Worm (Caenorhabditis elegans) whole organism, mixed stage, embryonic: Measurements from ENCODE around the gene Y57G11B.8.

Experiments
- M03D4.4 ChIP-seq: sonication (generic microtip); optimal IDR thresholded peaks from 2 replicates; lab custom pipeline; 2017; ENCODE audit warnings: mild to moderate bottlenecking, missing genetic modification characterization, missing compliant biosample characterization
- bed-3 ChIP-seq: fragments of 200-800 bp; sonication (Bioruptor generic); optimal IDR thresholded peaks from 3 replicates; lab custom pipeline; 2018; ENCODE audit warnings: mild to moderate bottlenecking, missing genetic modification characterization, moderate library complexity, missing compliant biosample characterization
- blmp-1 ChIP-seq: fragments of 150-350 bp; optimal IDR thresholded peaks from 2 replicates; lab custom pipeline; 2014; ENCODE audit warnings: missing biosample characterization, missing genetic modification characterization
- ceh-39 ChIP-seq: fragments of 150-350 bp; optimal IDR thresholded peaks from 2 replicates; lab custom pipeline; 2014; ENCODE audit warnings: missing biosample characterization, missing genetic modification characterization
- ceh-43 ChIP-seq: fragments of 200-800 bp; sonication (Bioruptor generic); optimal IDR thresholded peaks from 2 replicates; lab custom pipeline; 2018; ENCODE audit warnings: mild to moderate bottlenecking, missing genetic modification characterization, moderate library complexity, missing compliant biosample characterization
- ces-1 ChIP-seq: fragments of 150-350 bp; optimal IDR thresholded peaks from 2 replicates; lab custom pipeline; 2014; ENCODE audit warnings: missing biosample characterization, missing genetic modification reagents, missing genetic modification characterization
- cnd-1 ChIP-seq: fragments of 200-800 bp; sonication (Bioruptor generic); optimal IDR thresholded peaks from 2 replicates; lab custom pipeline; 2018; ENCODE audit warnings: mild to moderate bottlenecking, missing genetic modification characterization, missing compliant biosample characterization
- drap-1 ChIP-seq: fragments of 200-800 bp; sonication (Bioruptor generic); optimal IDR thresholded peaks from 3 replicates; lab custom pipeline; 2018; ENCODE audit warnings: mild to moderate bottlenecking, missing genetic modification characterization, missing compliant biosample characterization
- elt-1 ChIP-seq: sonication (generic microtip); optimal IDR thresholded peaks from 2 replicates; lab custom pipeline; 2017; ENCODE audit warnings: missing genetic modification characterization, mild to moderate bottlenecking, missing compliant biosample characterization, antibody characterized with exemption, moderate library complexity, borderline replicate concordance; ENCODE audit not compliant: insufficient read depth
- elt-3 ChIP-seq: fragments of 150-350 bp; optimal IDR thresholded peaks from 2 replicates; lab custom pipeline; 2014; ENCODE audit warnings: missing biosample characterization, missing genetic modification characterization
- ham-2 ChIP-seq: fragments of 200-800 bp; sonication (Bioruptor generic); optimal IDR thresholded peaks from 2 replicates; lab custom pipeline; 2018; ENCODE audit warnings: mild to moderate bottlenecking, missing genetic modification characterization, missing compliant biosample characterization
- hlh-1 ChIP-seq: fragments of 150-350 bp; optimal IDR thresholded peaks from 2 replicates; lab custom pipeline; 2014; ENCODE audit warnings: missing biosample characterization, missing genetic modification reagents, missing genetic modification characterization
- lin-13 ChIP-seq: fragments of 150-350 bp; optimal IDR thresholded peaks from 2 replicates; lab custom pipeline; 2014; ENCODE audit warnings: missing biosample characterization, missing genetic modification characterization
- lin-32 ChIP-seq: fragments of 200-800 bp; sonication (Bioruptor generic); optimal IDR thresholded peaks from 2 replicates; lab custom pipeline; 2018; ENCODE audit warnings: mild to moderate bottlenecking, missing genetic modification characterization, missing compliant biosample characterization
- lsy-2 ChIP-seq: fragments of 150-350 bp; optimal IDR thresholded peaks from 2 replicates; lab custom pipeline; 2014; ENCODE audit warnings: missing biosample characterization, missing genetic modification characterization
- mab-5 ChIP-seq: fragments of 150-350 bp; optimal IDR thresholded peaks from 2 replicates; lab custom pipeline; 2014; ENCODE audit warnings: missing biosample characterization, missing genetic modification characterization
- mep-1 ChIP-seq: fragments of 150-350 bp; optimal IDR thresholded peaks from 2 replicates; lab custom pipeline; 2017; ENCODE audit warnings: missing biosample characterization, missing genetic modification reagents, missing genetic modification characterization, inconsistent platforms
- mls-2 ChIP-seq: sonication (generic microtip); optimal IDR thresholded peaks from 2 replicates; lab custom pipeline; 2016; ENCODE audit warnings: mild to moderate bottlenecking, missing genetic modification characterization, moderate library complexity, missing compliant biosample characterization
- nhr-2 ChIP-seq: fragments of 150-350 bp; optimal IDR thresholded peaks from 2 replicates; lab custom pipeline; 2014; ENCODE audit warnings: missing biosample characterization, missing genetic modification characterization
- nhr-237 ChIP-seq: fragments of 150-350 bp; optimal IDR thresholded peaks from 2 replicates; lab custom pipeline; 2014; ENCODE audit warnings: missing biosample characterization, missing genetic modification characterization
- nhr-28 ChIP-seq: fragments of 150-350 bp; optimal IDR thresholded peaks from 2 replicates; lab custom pipeline; 2014; ENCODE audit warnings: missing biosample characterization, missing genetic modification characterization
- nhr-76 ChIP-seq: sonication (generic microtip); optimal IDR thresholded peaks from 2 replicates; lab custom pipeline; 2017; ENCODE audit warnings: missing biosample characterization, missing genetic modification characterization
- pha-4 ChIP-seq: fragments of 150-350 bp; optimal IDR thresholded peaks from 2 replicates; lab custom pipeline; 2018; ENCODE audit warnings: missing biosample characterization, missing genetic modification reagents, missing genetic modification characterization
- sem-2 ChIP-seq: fragments of 200-800 bp; sonication (Bioruptor generic); optimal IDR thresholded peaks from 2 replicates; lab custom pipeline; 2018; ENCODE audit warnings: mild to moderate bottlenecking, missing genetic modification characterization, missing compliant biosample characterization
- sptf-1 ChIP-seq: sonication (generic microtip); optimal IDR thresholded peaks from 2 replicates; lab custom pipeline; 2017; ENCODE audit warnings: mild to moderate bottlenecking, missing genetic modification characterization, moderate library complexity, missing compliant biosample characterization
- tbx-8 ChIP-seq: fragments of 200-800 bp; sonication (Bioruptor generic); optimal IDR thresholded peaks from 2 replicates; lab custom pipeline; 2018; ENCODE audit warnings: mild to moderate bottlenecking, missing genetic modification characterization, moderate library complexity, missing compliant biosample characterization
- unc-120 ChIP-seq: sonication (generic microtip); optimal IDR thresholded peaks from 2 replicates; lab custom pipeline; 2017; ENCODE audit warnings: missing genetic modification characterization, missing compliant biosample characterization; ENCODE audit not compliant: poor library complexity, severe bottlenecking
- unc-39 ChIP-seq: fragments of 150-350 bp; optimal IDR thresholded peaks from 2 replicates; lab custom pipeline; 2014; ENCODE audit warnings: missing biosample characterization, missing genetic modification characterization
- unc-62 ChIP-seq: fragments of 150-350 bp; optimal IDR thresholded peaks from 2 replicates; lab custom pipeline; 2014; ENCODE audit warnings: missing biosample characterization, missing genetic modification reagents, missing genetic modification characterization
- zip-8 ChIP-seq: fragments of 150-350 bp; optimal IDR thresholded peaks from 2 replicates; lab custom pipeline; 2014; ENCODE audit warnings: missing biosample characterization, missing genetic modification characterization
- ztf-11 ChIP-seq: fragments of 150-350 bp; optimal IDR thresholded peaks from 2 replicates; lab custom pipeline; 2014; ENCODE audit warnings: missing biosample characterization, missing genetic modification characterization

Y57G11B.8 gene

DNA sequence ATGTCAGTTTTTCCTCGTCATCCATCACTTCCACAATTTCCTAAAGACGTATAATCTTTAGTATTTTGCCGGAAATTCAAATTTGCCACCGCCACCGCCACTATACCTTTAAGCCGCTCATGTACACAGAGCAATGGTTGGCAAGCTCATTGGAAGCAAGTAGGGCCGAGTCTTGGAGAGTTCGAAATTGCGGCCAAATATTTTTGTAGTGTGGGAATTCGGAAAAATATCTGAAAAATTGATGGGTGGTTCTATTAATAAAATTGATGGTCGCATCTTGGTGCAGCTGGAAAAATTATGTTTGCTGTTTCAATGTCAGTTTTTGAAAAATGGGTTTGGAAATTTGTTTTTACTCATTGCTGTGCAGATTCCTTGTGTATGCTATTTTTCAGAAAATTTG, 6.9 kb downstream of the Y57G11B.8 start:
- TF ChIP-seq unc-62 (GFP tag; lab: Kevin White, UChicago), result no peak
- no peak for TF ChIP-seq cnd-1 (tag; lab: Kevin White, UChicago)
- no peak for TF ChIP-seq lin-13 (tag; lab: Kevin White, UChicago)
- no peak for TF ChIP-seq unc-120 (tag; lab: Kevin White, UChicago)
- TF ChIP-seq nhr-237 (tag; lab: Kevin White, UChicago), result no peak
- TF ChIP-seq ces-1 (GFP tag; lab: Kevin White, UChicago), result no peak
- TF ChIP-seq M03D4.4, result no peak
- TF ChIP-seq ceh-43 (GFP tag; lab: Kevin White, UChicago), result no peak
- no peak for TF ChIP-seq nhr-76 (tag; lab: Kevin White, UChicago)
- no peak for TF ChIP-seq tbx-8 (GFP tag; lab: Kevin White, UChicago)
- TF ChIP-seq zip-8, result no peak
- no peak for TF ChIP-seq unc-39 (tag; lab: Kevin White, UChicago)
- TF ChIP-seq sptf-1 (tag; lab: Kevin White, UChicago), result no peak
- no peak for TF ChIP-seq blmp-1 (tag; lab: Kevin White, UChicago)
- no peak for TF ChIP-seq elt-3 (tag; lab: Kevin White, UChicago)
- no peak for TF ChIP-seq drap-1 (GFP tag; lab: Kevin White, UChicago)
- no peak for TF ChIP-seq bed-3

DNA sequence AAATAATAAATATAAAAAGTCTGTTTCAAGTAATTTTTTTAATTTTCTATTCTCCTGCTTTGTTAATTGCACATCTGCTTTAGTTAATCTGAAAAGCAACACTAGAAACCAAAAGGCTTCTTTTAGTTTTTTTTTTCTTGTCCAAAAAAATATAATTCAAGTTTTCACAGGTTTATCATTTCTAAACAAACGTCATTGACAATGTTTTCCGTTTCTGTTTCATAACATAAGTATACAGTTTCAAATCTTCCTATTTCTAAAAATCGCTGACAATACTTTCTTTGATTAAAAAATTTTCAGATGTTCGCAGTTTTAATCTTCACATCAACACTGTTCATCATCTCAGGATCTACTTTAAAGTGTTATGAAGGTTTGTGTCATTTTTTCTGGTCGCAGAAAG, 13.4 kb downstream of the Y57G11B.8 start, which contains the start of gene Y57G11B.2:
Gene Y57G11B.2 (plus strand): TSS at position 301 of the 400 bp plus-strand sequence.
- TF ChIP-seq nhr-237 (tag; lab: Kevin White, UChicago) (no peak), pha-4 (no peak), sptf-1 (tag; lab: Kevin White, UChicago) (no peak), ham-2 (GFP tag; lab: Kevin White, UChicago) (no peak), nhr-28 (tag; lab: Kevin White, UChicago) (no peak), cnd-1 (tag; lab: Kevin White, UChicago) (no peak)
- TF ChIP-seq, all 35 proteins: peak for 0

DNA sequence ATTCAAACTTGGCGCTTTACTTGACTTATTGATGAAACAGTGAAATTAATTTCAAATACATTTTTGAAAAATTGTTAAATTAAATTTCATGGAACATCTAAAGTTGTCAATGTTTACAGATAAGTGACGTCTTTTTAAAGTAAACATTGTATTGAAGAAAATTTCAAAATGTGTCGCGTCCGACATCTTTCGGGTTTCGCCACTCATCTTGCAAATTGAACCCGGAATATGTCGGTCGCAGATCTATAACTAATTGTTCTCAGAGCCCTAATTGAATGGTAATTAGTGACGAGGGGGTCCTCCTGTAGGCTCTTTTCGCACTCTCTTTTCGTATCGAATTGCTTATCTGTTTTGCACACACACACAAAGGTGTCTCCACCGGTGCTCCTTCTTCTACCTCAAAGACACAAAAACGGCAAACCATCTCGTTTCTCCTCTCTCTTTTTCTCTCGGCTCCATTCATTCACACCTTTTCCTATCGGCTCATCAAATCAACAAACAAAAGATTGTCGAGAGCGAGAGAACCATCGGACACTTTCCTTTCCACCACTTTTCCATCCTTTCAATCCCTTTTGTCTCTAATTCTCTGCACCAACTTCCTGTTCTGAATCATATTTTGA, 15.7 kb downstream of the Y57G11B.8 start:
- TF ChIP-seq lin-13 (tag; lab: Kevin White, UChicago) (no peak), lsy-2 (no peak), nhr-2 (no peak)

DNA sequence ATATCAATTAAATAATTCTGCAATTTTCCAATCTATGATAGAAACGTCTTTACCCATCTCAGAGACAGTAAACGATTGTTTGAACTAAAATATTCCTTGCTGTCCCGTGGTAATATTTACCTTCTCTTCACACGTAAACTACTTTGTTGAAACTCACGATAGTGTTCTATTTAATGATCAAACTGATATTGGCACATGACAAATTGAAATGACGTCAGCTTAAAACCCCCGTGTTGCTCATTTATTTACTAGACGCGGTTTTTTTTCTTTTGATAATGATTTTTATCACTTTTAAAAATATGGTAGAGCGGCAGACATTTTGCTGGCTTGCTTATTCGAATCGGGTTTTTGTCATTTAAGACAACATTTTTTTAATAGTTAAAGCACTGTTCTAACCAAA, 16.8 kb downstream of the Y57G11B.8 start:
- TF ChIP-seq elt-1 (no peak), hlh-1 (no peak), unc-39 (tag; lab: Kevin White, UChicago) (no peak), cnd-1 (tag; lab: Kevin White, UChicago) (no peak), unc-62 (GFP tag; lab: Kevin White, UChicago) (no peak), nhr-76 (tag; lab: Kevin White, UChicago) (no peak), M03D4.4 (no peak), sptf-1 (tag; lab: Kevin White, UChicago) (no peak), mls-2 (tag; lab: Kevin White, UChicago) (no peak), mep-1 (tag; lab: Kevin White, UChicago) (no peak), mab-5 (tag; lab: Kevin White, UChicago) (no peak), ztf-11 (tag; lab: Kevin White, UChicago) (no peak), blmp-1 (tag; lab: Kevin White, UChicago) (no peak)

DNA sequence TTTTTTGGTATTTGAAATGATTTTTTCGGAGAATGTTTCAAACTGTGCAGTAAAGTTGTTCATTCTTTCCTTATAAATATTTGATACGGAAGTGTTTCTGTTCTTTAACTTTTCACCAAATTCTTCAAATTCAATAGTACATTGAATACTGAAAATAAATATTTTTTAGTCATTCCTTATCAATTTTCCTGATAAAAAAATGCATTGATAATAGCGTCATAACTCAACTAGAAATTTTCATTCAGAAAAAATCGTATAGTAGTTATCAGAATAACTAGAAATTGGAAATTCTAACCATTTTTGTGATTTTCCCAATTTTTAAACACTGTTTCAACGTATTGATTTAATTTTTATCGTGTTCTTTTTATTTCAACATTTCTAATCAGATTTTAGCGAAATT, 19.2 kb downstream of the Y57G11B.8 start:
- TF ChIP-seq M03D4.4 (no peak), nhr-2 (no peak), sem-2 (no peak), cnd-1 (tag; lab: Kevin White, UChicago) (no peak), unc-39 (tag; lab: Kevin White, UChicago) (no peak), nhr-237 (tag; lab: Kevin White, UChicago) (no peak), unc-62 (GFP tag; lab: Kevin White, UChicago) (no peak), drap-1 (GFP tag; lab: Kevin White, UChicago) (no peak), ceh-43 (GFP tag; lab: Kevin White, UChicago) (no peak), ceh-39 (tag; lab: Kevin White, UChicago) (no peak), sptf-1 (tag; lab: Kevin White, UChicago) (no peak), lsy-2 (no peak), lin-32 (GFP tag; lab: Kevin White, UChicago) (no peak), ces-1 (GFP tag; lab: Kevin White, UChicago) (no peak)
